Worm (Caenorhabditis elegans): ENCODE measurements around the gene ZK632.10.

DNA sequence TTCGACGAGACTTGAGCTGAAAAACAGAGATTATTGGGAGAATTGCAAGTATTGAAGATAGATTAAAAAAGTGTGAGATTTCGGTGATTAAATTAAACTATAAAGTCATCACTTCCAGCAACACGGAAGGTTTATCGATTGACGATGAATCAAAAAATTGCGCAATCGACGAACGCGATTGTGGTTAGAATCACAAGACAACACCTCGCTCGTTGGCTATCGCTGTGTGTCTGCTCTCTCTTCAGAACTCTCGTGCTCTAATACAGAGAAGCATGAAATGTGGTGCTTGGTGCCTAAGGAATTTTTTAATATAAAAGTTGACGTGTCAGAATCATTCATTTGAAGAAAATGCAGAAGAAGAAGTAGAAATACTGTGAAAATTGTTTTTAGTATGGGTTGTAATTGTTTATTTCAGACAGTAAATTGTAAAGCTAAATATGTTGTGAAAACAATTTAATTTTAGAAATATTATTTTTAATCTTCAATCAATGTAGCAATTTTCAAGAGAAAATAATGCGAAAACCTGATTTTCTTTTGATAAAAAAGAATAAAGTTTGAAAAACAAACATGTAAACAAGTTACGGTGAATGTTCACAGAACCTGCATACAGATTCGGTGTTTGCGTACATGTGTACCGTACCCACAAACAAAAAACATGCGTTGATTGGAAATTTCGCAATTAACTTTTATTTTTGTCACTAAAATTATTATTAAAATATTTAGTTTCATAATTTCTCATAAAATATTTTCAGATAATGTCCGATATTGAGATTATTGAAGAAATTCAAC, at the start of gene ZK632.10, which contains the start of gene ZK632.11:
- no peak for TF ChIP-seq dao-5 (tag; optimal IDR thresholded peaks at IDR 0.05)
- no peak for TF ChIP-seq him-1 (tag; optimal IDR thresholded peaks at IDR 0.05)
